Worm (Caenorhabditis elegans) whole organism, L4/young adult: ENCODE data around the gene C36C5.12.

Experiments
- W03F9.2 ChIP-seq: fragments of 150-350 bp; optimal IDR thresholded peaks from 2 replicates; lab custom pipeline; 2014; ENCODE audit warnings: missing biosample characterization, missing genetic modification characterization
- dao-5 ChIP-seq: sonication (generic microtip); optimal IDR thresholded peaks from 2 replicates; lab custom pipeline; 2016; ENCODE audit warnings: missing genotype, missing genetic modification characterization, moderate library complexity, missing compliant biosample characterization
- him-1 ChIP-seq: sonication (generic microtip); optimal IDR thresholded peaks from 2 replicates; lab custom pipeline; 2016; ENCODE audit warnings: missing genotype, missing genetic modification reagents, missing genetic modification characterization, missing compliant biosample characterization

DNA sequence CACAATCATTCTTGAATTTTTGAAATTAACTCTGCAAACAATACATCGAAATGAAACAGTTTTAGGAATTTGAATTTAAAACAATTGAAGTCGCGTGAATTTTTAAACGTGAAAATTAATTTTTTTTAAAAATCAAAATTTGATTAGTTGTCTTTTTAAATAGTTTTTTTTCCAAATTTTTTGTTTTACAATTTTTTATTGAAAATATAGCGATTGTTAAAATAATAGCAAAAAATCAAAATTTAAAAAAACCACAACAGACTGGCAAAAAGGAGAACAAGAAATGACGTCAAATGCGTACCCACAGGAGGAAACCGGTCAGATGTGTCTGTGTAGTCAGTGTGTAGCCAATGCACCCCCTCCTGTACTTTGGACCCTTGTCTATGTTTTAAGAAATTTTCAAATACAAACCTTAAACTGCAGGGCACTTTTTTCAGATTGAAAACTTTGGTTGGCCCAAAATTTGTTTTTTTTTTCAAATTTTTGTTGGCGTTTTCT, 37.7 kb upstream of the C36C5.12 start, which contains the start of the genes Y73C8B.1 and Y73C8B.5:
- TF ChIP-seq dao-5 (tag; lab: Kevin White, UChicago) (no peak), him-1 (tag; lab: Kevin White, UChicago) (no peak), W03F9.2 (tag; lab: Kevin White, UChicago) (no peak)
